Fruit fly (Drosophila melanogaster) whole organism, embryonic: ENCODE results near the gene Srp14.
A peak's percentile ranks its signal among the peaks of the same experiment; 100 is the strongest.

ENCODE experiments used
- CG8359 ChIP-seq: fragments of 200-800 bp; sonication (Bioruptor generic); optimal IDR thresholded peaks from 2 replicates; lab custom pipeline; 2017; ENCODE audit warnings: missing biosample characterization, mild to moderate bottlenecking, missing genetic modification characterization, borderline replicate concordance
- Scr ChIP-seq: fragments of 200-800 bp; sonication (Bioruptor generic); IDR thresholded peaks from 2 replicates; pipeline ENCODE4 v1.3.6; 2022; ENCODE audit warnings: missing biosample characterization, missing genetic modification characterization; ENCODE audit not compliant: partially characterized antibody
- sima ChIP-seq: fragments of 200-800 bp; sonication (Bioruptor generic); optimal IDR thresholded peaks from 2 replicates; lab custom pipeline; 2016; ENCODE audit warnings: missing biosample characterization, missing genetic modification characterization

- TF ChIP-seq sima (GFP tag; lab: Kevin White, UChicago) (peak; percentile 1), Scr (GFP tag; lab: Robert Waterston, UW) (peak; percentile 98), CG8359 (GFP tag; lab: Kevin White, UChicago) (no peak)
Observed at dm6 chr3R:20579816-20580215, at the start of gene Srp14, which contains the start of gene EloB.
